Fruit fly (Drosophila melanogaster): Measurements from ENCODE around the gene CG11398.
A peak's percentile ranks its signal among the peaks of the same experiment; 100 is the strongest.

Gene CG11398

dm6 chrX:1236475-1236874 is 21.5 kb upstream of the CG11398 start, which contains the start of gene CG3638 (continued):
- TF ChIP-seq bowl (GFP tag; IDR thresholded peaks at IDR 0.05) (no peak), CG31388 (GFP tag; optimal IDR thresholded peaks at IDR 0.05) (no peak), Sin3A (optimal IDR thresholded peaks at IDR 0.05) (peak; percentile 55), CG4707 (GFP tag; optimal IDR thresholded peaks at IDR 0.05) (no peak), HHEX (GFP tag; optimal IDR thresholded peaks at IDR 0.05) (no peak), twi (tag; optimal IDR thresholded peaks at IDR 0.05) (no peak), trem (tag; optimal IDR thresholded peaks at IDR 0.05) (peak; percentile 49), lab (GFP tag; optimal IDR thresholded peaks at IDR 0.05) (no peak), C15 (GFP tag; IDR thresholded peaks at IDR 0.05) (no peak), ap (GFP tag; IDR thresholded peaks at IDR 0.05) (no peak), aop (GFP tag; IDR thresholded peaks at IDR 0.05) (no peak), CG9797 (GFP tag; optimal IDR thresholded peaks at IDR 0.05) (peak; percentile 65), CG3281 (GFP tag; optimal IDR thresholded peaks at IDR 0.05) (no peak), prd (optimal IDR thresholded peaks at IDR 0.05) (no peak), prd (GFP tag; IDR thresholded peaks at IDR 0.05) (peak; percentile 34; the same call in 1 of the 3 replicates), HLHmδ (GFP tag; optimal IDR thresholded peaks at IDR 0.05) (no peak), Sox102F (GFP tag; optimal IDR thresholded peaks at IDR 0.05) (no peak), disco-r (GFP tag; optimal IDR thresholded peaks at IDR 0.05) (no peak), vnd (GFP tag; IDR thresholded peaks at IDR 0.05; ENCODE audit: partially characterized antibody) (peak; percentile 42; the same call in 1 of the 3 replicates), dm (GFP tag; optimal IDR thresholded peaks at IDR 0.05) (peak; percentile 70), CG10267 (tag; optimal IDR thresholded peaks at IDR 0.05) (peak; percentile 63), HLH54F (GFP tag; optimal IDR thresholded peaks at IDR 0.05) (peak; percentile 11), CG10543 (GFP tag; optimal IDR thresholded peaks at IDR 0.05) (no peak), zfh2 (GFP tag; optimal IDR thresholded peaks at IDR 0.05) (peak; percentile 2), CG8089 (GFP tag; optimal IDR thresholded peaks at IDR 0.05) (no peak), CG18011 (GFP tag; optimal IDR thresholded peaks at IDR 0.05) (no peak), CG2712 (tag; optimal IDR thresholded peaks at IDR 0.05) (peak; percentile 58), bigmax (GFP tag; optimal IDR thresholded peaks at IDR 0.05) (no peak), nom (GFP tag; optimal IDR thresholded peaks at IDR 0.05) (no peak), Jarid2 (GFP tag; optimal IDR thresholded peaks at IDR 0.05) (no peak), CG10462 (GFP tag; optimal IDR thresholded peaks at IDR 0.05) (no peak), CG12659 (GFP tag; optimal IDR thresholded peaks at IDR 0.05) (peak; percentile 86), Gsc (GFP tag; IDR thresholded peaks at IDR 0.05) (no peak), emc (GFP tag; optimal IDR thresholded peaks at IDR 0.05) (no peak), Oli (tag; optimal IDR thresholded peaks at IDR 0.05) (no peak), br (optimal IDR thresholded peaks at IDR 0.05) (no peak), CG10274 (GFP tag; optimal IDR thresholded peaks at IDR 0.05) (no peak), pfk (GFP tag; optimal IDR thresholded peaks at IDR 0.05) (no peak), Ets97D (GFP tag; optimal IDR thresholded peaks at IDR 0.05) (peak; percentile 84), CG3995 (GFP tag; optimal IDR thresholded peaks at IDR 0.05) (no peak), ken (GFP tag; IDR thresholded peaks at IDR 0.05) (peak; percentile 25; the same call in 1 of the 3 replicates), CG7271 (tag; optimal IDR thresholded peaks at IDR 0.05) (peak; percentile 9), chn (GFP tag; optimal IDR thresholded peaks at IDR 0.05) (peak; percentile 38), sd (tag; optimal IDR thresholded peaks at IDR 0.05) (peak; percentile 52), HmgZ (tag; optimal IDR thresholded peaks at IDR 0.05) (peak; percentile 74), CG17359 (tag; optimal IDR thresholded peaks at IDR 0.05) (no peak), al (GFP tag; IDR thresholded peaks at IDR 0.05) (no peak), HLH4C (GFP tag; IDR thresholded peaks at IDR 0.05; ENCODE audit: partially characterized antibody) (peak; percentile 71), Nf-YC (tag; optimal IDR thresholded peaks at IDR 0.05) (peak; percentile 3), CG14860 (GFP tag; IDR thresholded peaks at IDR 0.05; ENCODE audit: partially characterized antibody) (peak; percentile 51), slou (GFP tag; optimal IDR thresholded peaks at IDR 0.05) (no peak), MTF-1 (GFP tag; optimal IDR thresholded peaks at IDR 0.05; ENCODE audit: borderline replicate concordance) (no peak)

Data from whole organism, embryonic.